Fruit fly (Drosophila melanogaster) whole organism, embryonic: Measurements from ENCODE around the gene Or7a.
A peak's percentile ranks its signal among the peaks of the same experiment; 100 is the strongest.

Source experiments
- CG12659 ChIP-seq: fragments of 200-800 bp; sonication (Bioruptor generic); optimal IDR thresholded peaks from 3 replicates; lab custom pipeline; 2017; ENCODE audit warnings: mild to moderate bottlenecking, missing biosample characterization, missing genetic modification reagents, missing genetic modification characterization
- insv ChIP-seq, 2 experiments: fragments of 200-800 bp; sonication (Bioruptor generic); optimal IDR thresholded peaks; 3 replicates each; lab custom pipeline; 2016 to 2018; ENCODE audit warnings: missing biosample characterization in 2 of 2, missing genetic modification characterization in 2 of 2
- pnt ChIP-seq: fragments of 200-800 bp; sonication (Bioruptor generic); optimal IDR thresholded peaks from 3 replicates; lab custom pipeline; 2016; ENCODE audit warnings: missing biosample characterization, missing genetic modification characterization

dm6 chrX:8205625-8206252 is 40.2 kb upstream of the Or7a start:
- TF ChIP-seq CG12659 (GFP tag; lab: Kevin White, UChicago) = peak; percentile 26
- TF ChIP-seq insv (GFP tag; optimal IDR thresholded peaks at IDR 0.05; lab: Kevin White, UChicago) = no peak
- no peak for TF ChIP-seq pnt (GFP tag; lab: Kevin White, UChicago)
